Fruit fly (Drosophila melanogaster) whole organism, pupa: Measurements from ENCODE around the gene Wdr33.
A peak's percentile ranks its signal among the peaks of the same experiment; 100 is the strongest.

Source experiments
- CG10348 ChIP-seq: fragments of 200-800 bp; sonication (Bioruptor generic); IDR thresholded peaks from 2 replicates; pipeline ENCODE4 v1.3.6; 2022; ENCODE audit warnings: missing biosample characterization, missing genetic modification characterization
- CG12605 ChIP-seq: fragments of 200-800 bp; sonication (Bioruptor generic); IDR thresholded peaks from 2 replicates; pipeline ENCODE4 v1.3.6; 2022; ENCODE audit warnings: missing biosample characterization, missing genetic modification characterization
- CG13204 ChIP-seq: fragments of 200-800 bp; sonication (Bioruptor generic); optimal IDR thresholded peaks from 2 replicates; lab custom pipeline; 2018; ENCODE audit warnings: missing biosample characterization, mild to moderate bottlenecking, missing genetic modification characterization, moderate library complexity
- CG14655 ChIP-seq: fragments of 200-800 bp; sonication (Bioruptor generic); optimal IDR thresholded peaks from 3 replicates; lab custom pipeline; 2017; ENCODE audit warnings: mild to moderate bottlenecking, missing biosample characterization, missing genetic modification reagents, missing genetic modification characterization
- CG15710 ChIP-seq: fragments of 200-800 bp; sonication (Bioruptor generic); optimal IDR thresholded peaks from 2 replicates; lab custom pipeline; 2018; ENCODE audit warnings: missing biosample characterization, mild to moderate bottlenecking, missing genetic modification characterization, moderate library complexity
- CG17806 ChIP-seq: fragments of 200-800 bp; sonication (Bioruptor generic); optimal IDR thresholded peaks from 2 replicates; lab custom pipeline; 2018; ENCODE audit warnings: missing biosample characterization, mild to moderate bottlenecking, missing genetic modification characterization, moderate library complexity
- CG32121 ChIP-seq: fragments of 200-800 bp; sonication (Bioruptor generic); IDR thresholded peaks from 2 replicates; pipeline ENCODE4 v1.3.6; 2022; ENCODE audit warnings: missing biosample characterization, missing genetic modification characterization
- CG34367 ChIP-seq: fragments of 200-800 bp; sonication (Bioruptor generic); optimal IDR thresholded peaks from 2 replicates; lab custom pipeline; 2018; ENCODE audit warnings: missing biosample characterization, mild to moderate bottlenecking, missing genetic modification characterization
- CG4496 ChIP-seq: fragments of 200-800 bp; sonication (Bioruptor generic); IDR thresholded peaks from 3 replicates; pipeline ENCODE4 v1.3.6; 2022; ENCODE audit warnings: missing biosample characterization, missing genetic modification characterization
- CG8159 ChIP-seq: fragments of 200-800 bp; sonication (Bioruptor generic); optimal IDR thresholded peaks from 3 replicates; lab custom pipeline; 2018; ENCODE audit warnings: missing biosample characterization, mild to moderate bottlenecking, missing genetic modification characterization, moderate library complexity
- CG8301 ChIP-seq: fragments of 200-800 bp; sonication (Bioruptor generic); optimal IDR thresholded peaks from 2 replicates; lab custom pipeline; 2018; ENCODE audit warnings: missing biosample characterization, mild to moderate bottlenecking, missing genetic modification characterization
- CG9948 ChIP-seq: fragments of 200-800 bp; sonication (Bioruptor generic); optimal IDR thresholded peaks from 2 replicates; lab custom pipeline; 2018; ENCODE audit warnings: missing biosample characterization, mild to moderate bottlenecking, missing genetic modification characterization, moderate library complexity
- D1 ChIP-seq: fragments of 200-800 bp; sonication (Bioruptor generic); optimal IDR thresholded peaks from 2 replicates; lab custom pipeline; 2018; ENCODE audit warnings: missing biosample characterization, mild to moderate bottlenecking, missing genetic modification characterization, moderate library complexity
- EcR ChIP-seq: fragments of 200-800 bp; sonication (Bioruptor generic); optimal IDR thresholded peaks from 3 replicates; lab custom pipeline; 2019; ENCODE audit warnings: missing biosample characterization, missing genetic modification characterization, mild to moderate bottlenecking, moderate library complexity, missing genetic modification reagents
- Ets98B ChIP-seq: fragments of 200-800 bp; sonication (Bioruptor generic); IDR thresholded peaks from 2 replicates; pipeline ENCODE4 v1.3.6; 2022; ENCODE audit warnings: missing biosample characterization, missing genetic modification characterization
- Pif1A ChIP-seq: fragments of 200-800 bp; sonication (Bioruptor generic); optimal IDR thresholded peaks from 3 replicates; lab custom pipeline; 2016; ENCODE audit warnings: missing biosample characterization, missing genetic modification characterization
- Pif1B ChIP-seq: fragments of 200-800 bp; sonication (Bioruptor generic); optimal IDR thresholded peaks from 3 replicates; lab custom pipeline; 2016; ENCODE audit warnings: missing biosample characterization, missing genetic modification characterization
- Snoo ChIP-seq: fragments of 200-800 bp; sonication (Bioruptor generic); optimal IDR thresholded peaks from 3 replicates; lab custom pipeline; 2017; ENCODE audit warnings: missing biosample characterization, mild to moderate bottlenecking, missing genetic modification characterization, inconsistent platforms
- fd96Ca ChIP-seq: fragments of 200-800 bp; sonication (Bioruptor generic); IDR thresholded peaks from 3 replicates; pipeline ENCODE4 v1.3.6; 2022; ENCODE audit warnings: missing biosample characterization, missing genetic modification characterization
- gl ChIP-seq: fragments of 200-800 bp; sonication (Bioruptor generic); optimal IDR thresholded peaks from 2 replicates; lab custom pipeline; 2018; ENCODE audit warnings: missing biosample characterization, mild to moderate bottlenecking, missing genetic modification characterization
- rn ChIP-seq: fragments of 200-800 bp; sonication (Bioruptor generic); IDR thresholded peaks from 2 replicates; pipeline ENCODE4 v1.3.6; 2022; ENCODE audit warnings: missing biosample characterization, missing genetic modification characterization

The Wdr33 gene

DNA sequence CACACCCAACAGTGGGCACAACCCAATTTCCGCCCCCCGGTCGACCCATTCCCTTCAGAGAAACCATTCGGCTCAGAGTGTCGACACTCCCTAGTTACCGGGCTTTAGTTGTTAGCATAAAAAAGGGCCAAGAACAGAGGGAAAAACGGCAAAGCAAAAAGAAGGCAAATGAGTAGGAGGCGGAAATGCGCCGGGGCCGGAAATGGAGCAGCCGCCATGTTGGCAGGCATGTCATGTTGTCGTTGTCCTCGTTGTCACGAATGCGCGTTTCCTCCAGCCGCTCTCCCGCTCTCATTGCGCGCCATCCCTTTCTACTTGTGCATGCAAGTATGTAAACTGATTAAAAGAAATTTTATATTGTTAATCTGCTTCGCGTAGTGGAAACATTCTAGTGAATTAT, 35.9 kb downstream of the Wdr33 start:
- TF ChIP-seq CG4496 (peak; percentile 29; the same call in 1 of the 3 replicates), Pif1A (GFP tag; lab: Kevin White, UChicago) (no peak)

DNA sequence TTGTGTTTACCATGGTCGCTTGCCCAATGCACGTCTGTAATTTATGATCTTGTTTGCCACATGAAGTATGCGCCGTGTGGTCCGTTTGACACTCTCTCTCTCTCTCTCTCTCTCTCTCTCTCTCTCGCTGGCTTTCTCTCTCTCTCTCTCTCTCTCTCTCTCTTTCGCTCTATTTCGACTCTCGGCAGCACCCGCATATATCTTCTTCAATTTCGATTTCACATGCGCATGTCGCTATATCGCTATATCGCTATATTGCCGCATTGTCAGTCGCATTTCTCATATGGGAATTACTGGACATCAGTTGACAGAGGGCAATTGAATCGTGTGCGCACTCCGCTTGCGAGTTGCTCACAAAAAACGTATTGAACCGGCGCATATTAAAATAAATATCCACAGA, 40.7 kb downstream of the Wdr33 start:
- TF ChIP-seq CG32121 (peak; percentile 29; the same call in 1 of the 2 replicates), fd96Ca (GFP tag; lab: Robert Waterston, UW) (no peak), Snoo (tag; lab: Kevin White, UChicago) (no peak), CG10348 (no peak), CG17806 (tag; lab: Kevin White, UChicago) (no peak), gl (tag; lab: Kevin White, UChicago) (no peak), Pif1B (GFP tag; lab: Kevin White, UChicago) (no peak), CG8301 (tag; lab: Kevin White, UChicago) (no peak), D1 (tag; lab: Kevin White, UChicago) (no peak), CG13204 (GFP tag; lab: Kevin White, UChicago) (no peak), Pif1A (GFP tag; lab: Kevin White, UChicago) (no peak), CG14655 (GFP tag; lab: Kevin White, UChicago) (no peak), Ets98B (GFP tag; lab: Robert Waterston, UW) (peak; percentile 42; the same call in 1 of the 2 replicates), EcR (GFP tag; lab: Kevin White, UChicago) (no peak), CG4496 (peak; percentile 51; the same call in 1 of the 3 replicates), CG8159 (tag; lab: Kevin White, UChicago) (no peak), CG12605 (GFP tag; lab: Robert Waterston, UW) (no peak), CG34367 (tag; lab: Kevin White, UChicago) (no peak), rn (GFP tag; lab: Robert Waterston, UW) (no peak), CG15710 (tag; lab: Kevin White, UChicago) (no peak), CG9948 (tag; lab: Kevin White, UChicago) (no peak)

DNA sequence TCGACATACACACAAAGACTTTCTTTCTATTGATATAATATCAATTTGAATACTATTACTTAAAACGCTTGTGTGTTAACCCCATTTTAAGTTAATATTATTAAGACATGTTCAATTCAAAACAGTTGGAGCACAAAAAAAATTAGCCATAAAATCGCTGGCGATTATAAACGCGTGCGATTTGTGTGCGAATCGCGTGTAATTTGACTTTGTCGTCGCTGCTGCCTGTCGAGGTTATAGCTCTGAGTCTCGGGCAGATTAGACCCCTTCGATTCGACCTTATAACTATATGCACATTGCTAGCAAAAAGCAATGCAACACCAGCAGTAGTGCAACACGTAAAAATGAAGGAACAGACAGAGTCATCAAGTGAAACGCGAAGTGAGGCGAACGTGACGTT, 44.5 kb downstream of the Wdr33 start:
- TF ChIP-seq Pif1A (GFP tag; lab: Kevin White, UChicago) (no peak), gl (tag; lab: Kevin White, UChicago) (no peak), Ets98B (GFP tag; lab: Robert Waterston, UW) (no peak)
- TF ChIP-seq, all 21 proteins: peak for 0

DNA sequence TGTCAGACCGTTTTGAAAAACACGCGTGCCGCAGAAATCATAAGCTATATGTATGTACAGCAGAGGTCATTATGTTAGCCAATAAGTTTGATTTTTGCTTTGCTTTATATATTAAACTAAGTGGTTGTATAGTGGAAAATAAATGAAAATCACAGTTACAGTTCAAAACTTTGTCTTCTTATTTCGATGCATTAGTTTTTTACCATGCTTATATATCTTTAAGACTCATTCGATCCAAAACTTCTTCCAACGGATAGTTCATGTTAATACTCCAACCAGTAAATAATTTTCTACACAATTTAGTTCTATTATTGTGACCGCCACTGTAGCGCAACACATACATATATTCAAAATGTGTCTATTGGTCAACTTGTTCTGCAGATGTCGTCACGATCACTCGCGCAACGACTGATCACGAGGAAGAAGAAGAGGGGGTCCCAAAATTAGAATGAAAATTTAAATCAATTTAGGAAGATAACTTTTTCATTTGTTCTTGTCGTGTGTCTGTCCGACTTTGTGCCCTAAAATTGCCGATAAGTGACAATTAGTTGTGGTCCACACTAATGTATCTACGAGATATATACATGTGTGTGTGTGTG, 45.1 kb downstream of the Wdr33 start:
- TF ChIP-seq CG10348 (no peak), Ets98B (GFP tag; lab: Robert Waterston, UW) (peak; percentile 25; the same call in 1 of the 2 replicates), CG4496 (peak; percentile 57; the same call in 2 of the 3 replicates), CG34367 (tag; lab: Kevin White, UChicago) (peak; percentile 23), CG8159 (tag; lab: Kevin White, UChicago) (peak; percentile 58), CG32121 (0 out of 2 replicates have a peak, but pooled peaks have one; percentile 8), CG14655 (GFP tag; lab: Kevin White, UChicago) (peak; percentile 71), Pif1A (GFP tag; lab: Kevin White, UChicago) (peak; percentile 38), D1 (tag; lab: Kevin White, UChicago) (no peak)
